Worm (Caenorhabditis elegans) whole organism, L1 larva: Measurements from ENCODE around the gene ogr-2.
A peak's percentile ranks its signal among the peaks of the same experiment; 100 is the strongest.

Experiments used
- C16A3.4 ChIP-seq: fragments of 150-350 bp; optimal IDR thresholded peaks from 2 replicates; lab custom pipeline; 2014; ENCODE audit warnings: missing biosample characterization, missing genetic modification characterization
- C34B4.2 ChIP-seq: sonication (generic microtip); optimal IDR thresholded peaks from 2 replicates; lab custom pipeline; 2017; ENCODE audit warnings: mild to moderate bottlenecking, missing genetic modification characterization, missing compliant biosample characterization
- Y116A8C.19 ChIP-seq: sonication (generic microtip); optimal IDR thresholded peaks from 2 replicates; lab custom pipeline; 2016; ENCODE audit warnings: missing compliant biosample characterization, missing genetic modification characterization, borderline replicate concordance
- aha-1 ChIP-seq: fragments of 150-350 bp; optimal IDR thresholded peaks from 2 replicates; lab custom pipeline; 2014; ENCODE audit warnings: missing biosample characterization, missing genetic modification characterization
- alr-1 ChIP-seq: fragments of 200-800 bp; sonication (Bioruptor generic); optimal IDR thresholded peaks from 2 replicates; lab custom pipeline; 2018; ENCODE audit warnings: borderline replicate concordance, mild to moderate bottlenecking, missing genetic modification characterization, missing compliant biosample characterization
- ama-1 ChIP-seq: fragments of 150-350 bp; optimal IDR thresholded peaks from 2 replicates; lab custom pipeline; 2014
- blmp-1 ChIP-seq: fragments of 150-350 bp; optimal IDR thresholded peaks from 2 replicates; lab custom pipeline; 2014; ENCODE audit warnings: missing biosample characterization, missing genetic modification characterization
- ceh-82 ChIP-seq, 3 experiments: fragments of 150-350 bp in 1 of 3; sonication (generic microtip) in 2 of 3; optimal IDR thresholded peaks; 2 replicates each; lab custom pipeline; 2014 to 2017; ENCODE audit warnings: missing biosample characterization in 3 of 3, missing genetic modification characterization in 3 of 3
- ceh-90 ChIP-seq: sonication (generic microtip); optimal IDR thresholded peaks from 2 replicates; lab custom pipeline; 2016; ENCODE audit warnings: missing genetic modification characterization, missing compliant biosample characterization
- ces-1 ChIP-seq: fragments of 150-350 bp; optimal IDR thresholded peaks from 2 replicates; lab custom pipeline; 2014; ENCODE audit warnings: missing biosample characterization, missing genetic modification reagents, missing genetic modification characterization
- dpl-1 ChIP-seq, 3 experiments: fragments of 150-350 bp in 2 of 3; sonication (generic microtip) in 1 of 3; optimal IDR thresholded peaks; 2 replicates each; lab custom pipeline; 2014 to 2017; ENCODE audit warnings: missing biosample characterization in 3 of 3, missing genetic modification characterization in 3 of 3, missing genetic modification reagents in 3 of 3
- efl-1 ChIP-seq, 4 experiments: fragments of 150-350 bp; optimal IDR thresholded peaks in 3 of 4; peaks in 1 of 4; 1 replicate in 1 of 4; 2 replicates in 3 of 4; lab custom pipeline; 2014; ENCODE audit warnings: missing biosample characterization in 2 of 4, missing genetic modification characterization in 2 of 4, missing genetic modification reagents in 2 of 4
- egl-27 ChIP-seq, 2 experiments: fragments of 150-350 bp in 1 of 2; sonication (generic microtip); optimal IDR thresholded peaks; 3 replicates each; lab custom pipeline; 2017 to 2018; ENCODE audit warnings: missing biosample characterization in 2 of 2, missing genetic modification characterization in 2 of 2, missing genetic modification reagents in 2 of 2
- elt-3 ChIP-seq, 6 experiments: fragments of 150-350 bp in 1 of 6; sonication (generic microtip); optimal IDR thresholded peaks; 2 replicates each; lab custom pipeline; 2017 to 2018; ENCODE audit warnings: missing biosample characterization in 6 of 6, missing genetic modification characterization in 6 of 6, inconsistent platforms in 1 of 6
- fos-1 ChIP-seq: fragments of 150-350 bp; optimal IDR thresholded peaks from 2 replicates; lab custom pipeline; 2014; ENCODE audit warnings: missing biosample characterization, missing genetic modification characterization
- grh-1 ChIP-seq: fragments of 200-800 bp; sonication (Bioruptor generic); IDR thresholded peaks from 2 replicates; pipeline ENCODE4 v1.3.6; 2022; ENCODE audit warnings: missing genetic modification reagents, missing genetic modification characterization, missing compliant biosample characterization
- hlh-17 ChIP-seq: fragments of 200-800 bp; sonication (Bioruptor generic); optimal IDR thresholded peaks from 2 replicates; lab custom pipeline; 2018; ENCODE audit warnings: missing genetic modification characterization, mild to moderate bottlenecking, missing compliant biosample characterization, moderate library complexity, borderline replicate concordance
- hlh-4 ChIP-seq: sonication (generic microtip); optimal IDR thresholded peaks from 2 replicates; lab custom pipeline; 2016; ENCODE audit warnings: mild to moderate bottlenecking, missing genetic modification characterization, missing compliant biosample characterization
- isw-1 ChIP-seq: fragments of 200-800 bp; sonication (Bioruptor generic); IDR thresholded peaks from 2 replicates; pipeline ENCODE4 v1.3.6; 2022; ENCODE audit warnings: missing genetic modification characterization, missing compliant biosample characterization
- lin-14 ChIP-seq: fragments of 200-800 bp; sonication (Bioruptor generic); optimal IDR thresholded peaks from 2 replicates; lab custom pipeline; 2018; ENCODE audit warnings: mild to moderate bottlenecking, missing genetic modification characterization, moderate library complexity, missing compliant biosample characterization
- lin-15B ChIP-seq: fragments of 150-350 bp; sonication (generic microtip); optimal IDR thresholded peaks from 3 replicates; lab custom pipeline; 2014; ENCODE audit warnings: missing biosample characterization, missing genetic modification characterization
- lin-39 ChIP-seq: fragments of 150-350 bp; optimal IDR thresholded peaks from 2 replicates; lab custom pipeline; 2014; ENCODE audit warnings: missing biosample characterization, missing genetic modification reagents, missing genetic modification characterization
- lsy-2 ChIP-seq, 2 experiments: fragments of 150-350 bp; optimal IDR thresholded peaks; 2 replicates each; lab custom pipeline; 2014; ENCODE audit warnings: missing biosample characterization in 2 of 2, missing genetic modification characterization in 2 of 2
- mdl-1 ChIP-seq, 2 experiments: fragments of 150-350 bp; optimal IDR thresholded peaks; 2 replicates each; lab custom pipeline; 2014 to 2017; ENCODE audit warnings: missing biosample characterization in 2 of 2, missing genetic modification characterization in 2 of 2, inconsistent platforms in 1 of 2
- mef-2 ChIP-seq: fragments of 150-350 bp; optimal IDR thresholded peaks from 2 replicates; lab custom pipeline; 2014; ENCODE audit warnings: missing biosample characterization, missing genetic modification characterization
- mep-1 ChIP-seq: fragments of 150-350 bp; optimal IDR thresholded peaks from 2 replicates; lab custom pipeline; 2014; ENCODE audit warnings: missing biosample characterization, missing genetic modification characterization
- nhr-237 ChIP-seq: fragments of 150-350 bp; optimal IDR thresholded peaks from 2 replicates; lab custom pipeline; 2014; ENCODE audit warnings: missing biosample characterization, missing genetic modification characterization
- nhr-77 ChIP-seq: fragments of 150-350 bp; optimal IDR thresholded peaks from 2 replicates; lab custom pipeline; 2014; ENCODE audit warnings: missing biosample characterization, missing genetic modification characterization
- nhr-84 ChIP-seq: sonication (generic microtip); optimal IDR thresholded peaks from 2 replicates; lab custom pipeline; 2017; ENCODE audit warnings: missing biosample characterization, missing genetic modification characterization
- rnt-1 ChIP-seq: sonication (generic microtip); optimal IDR thresholded peaks from 2 replicates; lab custom pipeline; 2016; ENCODE audit warnings: mild to moderate bottlenecking, missing genetic modification characterization, moderate library complexity, missing compliant biosample characterization
- skn-1 ChIP-seq: fragments of 150-350 bp; optimal IDR thresholded peaks from 2 replicates; lab custom pipeline; 2014; ENCODE audit warnings: missing biosample characterization, missing genetic modification characterization
- snu-23 ChIP-seq: sonication (generic microtip); optimal IDR thresholded peaks from 2 replicates; lab custom pipeline; 2016; ENCODE audit warnings: missing genetic modification characterization, missing compliant biosample characterization
- sup-37 ChIP-seq: fragments of 200-800 bp; sonication (Bioruptor generic); optimal IDR thresholded peaks from 2 replicates; lab custom pipeline; 2018; ENCODE audit warnings: mild to moderate bottlenecking, missing genetic modification characterization, missing compliant biosample characterization
- swsn-7 ChIP-seq: sonication (generic microtip); optimal IDR thresholded peaks from 2 replicates; lab custom pipeline; 2016; ENCODE audit warnings: missing genetic modification characterization, missing compliant biosample characterization
- tbx-2 ChIP-seq: sonication (generic microtip); optimal IDR thresholded peaks from 2 replicates; lab custom pipeline; 2016; ENCODE audit warnings: missing genetic modification characterization, missing compliant biosample characterization
- tlp-1 ChIP-seq: fragments of 150-350 bp; optimal IDR thresholded peaks from 2 replicates; lab custom pipeline; 2014; ENCODE audit warnings: missing biosample characterization, missing genetic modification characterization
- unc-130 ChIP-seq: fragments of 150-350 bp; optimal IDR thresholded peaks from 2 replicates; lab custom pipeline; 2017; ENCODE audit warnings: missing biosample characterization, missing genetic modification characterization, inconsistent platforms
- unc-30 ChIP-seq: sonication (generic microtip); optimal IDR thresholded peaks from 2 replicates; lab custom pipeline; 2017; ENCODE audit warnings: missing biosample characterization, missing genetic modification characterization
- unc-86 ChIP-seq: sonication (generic microtip); optimal IDR thresholded peaks from 2 replicates; lab custom pipeline; 2016; ENCODE audit warnings: missing genetic modification characterization, missing compliant biosample characterization
- xbp-1 ChIP-seq: sonication (generic microtip); optimal IDR thresholded peaks from 2 replicates; lab custom pipeline; 2016; ENCODE audit warnings: missing genetic modification characterization, missing compliant biosample characterization
- zag-1 ChIP-seq: fragments of 150-350 bp; optimal IDR thresholded peaks from 2 replicates; lab custom pipeline; 2014; ENCODE audit warnings: missing biosample characterization, missing genetic modification characterization
- zip-4 ChIP-seq: fragments of 200-800 bp; sonication (Bioruptor generic); optimal IDR thresholded peaks from 2 replicates; lab custom pipeline; 2018; ENCODE audit warnings: mild to moderate bottlenecking, missing genetic modification characterization, moderate library complexity, missing compliant biosample characterization

The ogr-2 gene

DNA sequence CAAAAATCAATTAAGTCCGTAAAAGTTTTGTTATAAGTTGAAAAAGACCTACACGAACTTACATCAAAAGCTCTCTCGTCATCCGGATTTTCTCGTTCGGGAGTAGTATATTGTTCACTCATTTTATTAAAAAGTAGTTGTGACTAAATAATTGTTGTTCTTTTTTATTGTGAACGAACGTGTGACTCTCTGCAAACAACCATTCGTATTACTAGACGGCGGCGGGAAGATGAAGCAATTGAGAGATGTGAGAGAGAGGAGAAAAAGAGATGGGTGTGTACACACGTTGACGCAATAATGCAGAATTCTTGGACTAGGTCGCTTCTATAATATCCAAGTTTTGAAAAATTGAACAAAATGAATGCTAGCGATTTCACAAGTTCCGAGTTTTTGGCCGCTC lies 4.0 kb downstream of the ogr-2 start, which contains the start of the genes F52H3.11 and bath-38 (continued):
- TF ChIP-seq swsn-7 (tag; lab: Kevin White, UChicago) (peak; percentile 36), ces-1 (GFP tag; lab: Kevin White, UChicago) (no peak), hlh-17 (GFP tag; lab: Kevin White, UChicago) (no peak), tlp-1 (tag; lab: Kevin White, UChicago) (no peak), egl-27 (tag; optimal IDR thresholded peaks at IDR 0.05; lab: Kevin White, UChicago) (no peak), ceh-90 (tag; lab: Kevin White, UChicago) (no peak), zag-1 (tag; lab: Kevin White, UChicago) (no peak), unc-86 (no peak), lin-39 (no peak), xbp-1 (peak; percentile 32), lsy-2 (tag; optimal IDR thresholded peaks at IDR 0.05; lab: Kevin White, UChicago) (peak; percentile 21 to 60), mep-1 (peak; percentile 57), ceh-82 (tag; optimal IDR thresholded peaks at IDR 0.05; lab: Kevin White, UChicago) (peak in 1 of 3 experiments; percentile 25), zip-4 (GFP tag; lab: Kevin White, UChicago) (no peak), nhr-77 (tag; lab: Kevin White, UChicago) (no peak), rnt-1 (tag; lab: Kevin White, UChicago) (peak; percentile 37), grh-1 (GFP tag; lab: Robert Waterston, UW) (no peak), isw-1 (no peak), C16A3.4 (tag; lab: Kevin White, UChicago) (peak; percentile 59), lin-15B (tag; lab: Kevin White, UChicago) (no peak), ama-1 (lab: Kevin White, UChicago) (peak; percentile 5), fos-1 (tag; lab: Kevin White, UChicago) (no peak), aha-1 (tag; lab: Kevin White, UChicago) (no peak), Y116A8C.19 (tag; lab: Kevin White, UChicago) (no peak), snu-23 (GFP tag; lab: Kevin White, UChicago) (peak; percentile 54), unc-30 (tag; lab: Kevin White, UChicago) (no peak), skn-1 (peak; percentile 37), dpl-1 (GFP tag; optimal IDR thresholded peaks at IDR 0.05; lab: Kevin White, UChicago) (peak; percentile 15 to 62 (median 53)), lin-14 (GFP tag; lab: Kevin White, UChicago) (peak; percentile 64), tbx-2 (tag; lab: Kevin White, UChicago) (peak; percentile 39), mdl-1 (tag; optimal IDR thresholded peaks at IDR 0.05; lab: Kevin White, UChicago) (no peak), hlh-4 (tag; lab: Kevin White, UChicago) (no peak), C34B4.2 (no peak), unc-130 (tag; lab: Kevin White, UChicago) (peak; percentile 47), sup-37 (GFP tag; lab: Kevin White, UChicago) (no peak), nhr-84 (tag; lab: Kevin White, UChicago) (no peak), mef-2 (no peak), blmp-1 (tag; lab: Kevin White, UChicago) (peak; percentile 56)

DNA sequence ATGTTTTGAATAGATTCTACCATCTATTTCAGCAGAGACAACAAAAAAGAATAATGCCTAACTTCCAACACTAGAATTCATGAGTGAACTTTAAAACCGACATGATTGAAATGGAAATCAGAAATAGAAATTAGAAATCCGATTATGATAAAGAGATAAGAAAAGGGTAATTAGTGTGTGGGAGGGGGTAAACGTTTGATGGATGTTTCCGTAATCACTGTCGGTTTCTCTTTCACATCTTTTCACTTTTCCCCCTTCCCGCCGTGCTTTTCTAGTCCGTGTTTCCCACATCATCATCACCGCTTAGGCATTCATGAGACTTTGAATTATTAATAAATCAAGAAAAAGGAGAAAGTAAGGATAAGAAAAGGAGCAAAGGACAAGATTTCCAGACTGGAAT lies 4.7 kb downstream of the ogr-2 start:
- TF ChIP-seq grh-1 (GFP tag; lab: Robert Waterston, UW) (no peak), blmp-1 (tag; lab: Kevin White, UChicago) (peak; percentile 97), nhr-237 (tag; lab: Kevin White, UChicago) (no peak), elt-3 (tag; optimal IDR thresholded peaks at IDR 0.05; lab: Kevin White, UChicago) (peak in 1 of 6 experiments; percentile 55), efl-1 (optimal IDR thresholded peaks at IDR 0.05; lab: Kevin White, UChicago) (no peak), efl-1 (GFP tag; optimal IDR thresholded peaks at IDR 0.05 in 1 of 2; lab: Kevin White, UChicago) (peak in 1 of 2 experiments; percentile 77), alr-1 (tag; lab: Kevin White, UChicago) (no peak), C34B4.2 (no peak), skn-1 (no peak)
